Fruit fly (Drosophila melanogaster) whole organism, embryonic: Measurements from ENCODE around the gene dnc.

ENCODE experiments used
- B-H1 ChIP-seq: fragments of 200-800 bp; sonication (Bioruptor generic); IDR thresholded peaks from 3 replicates; pipeline ENCODE4 v1.3.6; 2022; ENCODE audit warnings: missing biosample characterization, missing genetic modification characterization
- Blimp-1 ChIP-seq: fragments of 200-800 bp; sonication (Bioruptor generic); optimal IDR thresholded peaks from 3 replicates; lab custom pipeline; 2018; ENCODE audit warnings: missing biosample characterization, missing genetic modification characterization, mild to moderate bottlenecking, moderate library complexity, missing genetic modification reagents
- CG10321 ChIP-seq: fragments of 200-800 bp; sonication (Bioruptor generic); IDR thresholded peaks from 2 replicates; pipeline ENCODE4 v1.3.6; 2022; ENCODE audit warnings: missing biosample characterization, missing genetic modification characterization
- CG10654 ChIP-seq: fragments of 200-800 bp; sonication (Bioruptor generic); optimal IDR thresholded peaks from 2 replicates; lab custom pipeline; 2016; ENCODE audit warnings: missing biosample characterization, missing genetic modification characterization
- CG11723 ChIP-seq: fragments of 200-800 bp; sonication (Bioruptor generic); optimal IDR thresholded peaks from 2 replicates; lab custom pipeline; 2017; ENCODE audit warnings: missing biosample characterization, mild to moderate bottlenecking, missing genetic modification characterization
- CG12155 ChIP-seq: fragments of 200-800 bp; sonication (Bioruptor generic); optimal IDR thresholded peaks from 3 replicates; lab custom pipeline; 2016; ENCODE audit warnings: missing biosample characterization, missing genetic modification characterization
- CG12219 ChIP-seq: fragments of 200-800 bp; sonication (Bioruptor generic); optimal IDR thresholded peaks from 3 replicates; lab custom pipeline; 2018; ENCODE audit warnings: missing biosample characterization, mild to moderate bottlenecking, missing genetic modification characterization
- CG12659 ChIP-seq: fragments of 200-800 bp; sonication (Bioruptor generic); optimal IDR thresholded peaks from 3 replicates; lab custom pipeline; 2017; ENCODE audit warnings: mild to moderate bottlenecking, missing biosample characterization, missing genetic modification reagents, missing genetic modification characterization
- CG14014 ChIP-seq: fragments of 200-800 bp; sonication (Bioruptor generic); IDR thresholded peaks from 2 replicates; pipeline ENCODE4 v1.3.6; 2022; ENCODE audit warnings: missing biosample characterization, missing genetic modification characterization
- CG14860 ChIP-seq: fragments of 200-800 bp; sonication (Bioruptor generic); IDR thresholded peaks from 3 replicates; pipeline ENCODE4 v1.3.6; 2022; ENCODE audit warnings: missing biosample characterization, missing genetic modification characterization; ENCODE audit not compliant: partially characterized antibody
- CG15514 ChIP-seq: fragments of 200-800 bp; sonication (Bioruptor generic); optimal IDR thresholded peaks from 3 replicates; lab custom pipeline; 2017; ENCODE audit warnings: missing biosample characterization, missing genetic modification characterization, mild to moderate bottlenecking, moderate library complexity, missing genetic modification reagents
- CG17612 ChIP-seq: fragments of 200-800 bp; sonication (Bioruptor generic); IDR thresholded peaks from 2 replicates; pipeline ENCODE4 v1.3.6; 2022; ENCODE audit warnings: missing biosample characterization, missing genetic modification characterization
- CG18764 ChIP-seq: fragments of 200-800 bp; sonication (Bioruptor generic); optimal IDR thresholded peaks from 3 replicates; lab custom pipeline; 2016; ENCODE audit warnings: missing biosample characterization, missing genetic modification characterization
- CG30020 ChIP-seq: fragments of 200-800 bp; optimal IDR thresholded peaks from 2 replicates; lab custom pipeline; 2019; ENCODE audit warnings: missing biosample characterization, mild to moderate bottlenecking, missing genetic modification characterization, moderate library complexity
- CG3407 ChIP-seq: fragments of 200-800 bp; sonication (Bioruptor generic); optimal IDR thresholded peaks from 2 replicates; lab custom pipeline; 2018; ENCODE audit warnings: missing biosample characterization, mild to moderate bottlenecking, missing genetic modification characterization
- CG4424 ChIP-seq: fragments of 200-800 bp; sonication (Bioruptor generic); optimal IDR thresholded peaks from 3 replicates; lab custom pipeline; 2016; ENCODE audit warnings: missing biosample characterization, missing genetic modification characterization
- CG6689 ChIP-seq: fragments of 200-800 bp; sonication (Bioruptor generic); IDR thresholded peaks from 2 replicates; pipeline ENCODE4 v1.3.6; 2022; ENCODE audit warnings: missing biosample characterization, missing genetic modification characterization
- CG8089 ChIP-seq: fragments of 200-800 bp; sonication (Bioruptor generic); optimal IDR thresholded peaks from 3 replicates; lab custom pipeline; 2016; ENCODE audit warnings: missing biosample characterization, missing genetic modification characterization
- D ChIP-seq, 2 experiments: fragments of 200-800 bp in 1 of 2; fragments of >200 bp in 1 of 2; sonication (Bioruptor generic) in 1 of 2; optimal IDR thresholded peaks; 2 replicates in 1 of 2; 3 replicates in 1 of 2; lab custom pipeline; 2017; ENCODE audit warnings: mild to moderate bottlenecking in 1 of 2, missing biosample characterization in 1 of 2, missing genetic modification characterization in 1 of 2, missing genetic modification reagents in 1 of 2
- Dfd ChIP-seq, 2 experiments: fragments of >200 bp; optimal IDR thresholded peaks; 2 replicates each; lab custom pipeline; 2017; ENCODE audit warnings: missing biosample characterization in 2 of 2, missing genetic modification characterization in 2 of 2
- E2f1 ChIP-seq: fragments of 200-800 bp; sonication (Bioruptor generic); IDR thresholded peaks from 2 replicates; pipeline ENCODE4 v1.3.6; 2022; ENCODE audit warnings: missing biosample characterization, missing genetic modification characterization
- Fer3 ChIP-seq: fragments of 200-800 bp; sonication (Bioruptor generic); optimal IDR thresholded peaks from 2 replicates; lab custom pipeline; 2018; ENCODE audit warnings: missing biosample characterization, mild to moderate bottlenecking, missing genetic modification characterization, moderate library complexity
- Gsc ChIP-seq: fragments of 200-800 bp; sonication (Bioruptor generic); IDR thresholded peaks from 2 replicates; pipeline ENCODE4 v1.3.6; 2022; ENCODE audit warnings: missing biosample characterization, missing genetic modification characterization
- HmgZ ChIP-seq: fragments of 200-800 bp; sonication (Bioruptor generic); optimal IDR thresholded peaks from 2 replicates; lab custom pipeline; 2018; ENCODE audit warnings: missing biosample characterization, mild to moderate bottlenecking, missing genetic modification characterization
- MTF-1 ChIP-seq: fragments of 200-800 bp; sonication (Bioruptor generic); optimal IDR thresholded peaks from 2 replicates; lab custom pipeline; 2018; ENCODE audit warnings: missing biosample characterization, mild to moderate bottlenecking, missing genetic modification characterization, borderline replicate concordance
- Mrtf ChIP-seq: fragments of 200-800 bp; sonication (Bioruptor generic); IDR thresholded peaks from 3 replicates; pipeline ENCODE4 v1.3.6; 2022; ENCODE audit warnings: missing biosample characterization, missing genetic modification characterization
- NC2α ChIP-seq: fragments of 200-800 bp; sonication (Bioruptor generic); optimal IDR thresholded peaks from 2 replicates; lab custom pipeline; 2016; ENCODE audit warnings: missing biosample characterization, missing genetic modification characterization
- Scr ChIP-seq: fragments of 200-800 bp; sonication (Bioruptor generic); IDR thresholded peaks from 2 replicates; pipeline ENCODE4 v1.3.6; 2022; ENCODE audit warnings: missing biosample characterization, missing genetic modification characterization; ENCODE audit not compliant: partially characterized antibody
- Six4 ChIP-seq: fragments of 200-800 bp; sonication (Bioruptor generic); optimal IDR thresholded peaks from 2 replicates; lab custom pipeline; 2016; ENCODE audit warnings: missing biosample characterization, missing genetic modification characterization
- Spps ChIP-seq: fragments of 200-800 bp; sonication (Bioruptor generic); optimal IDR thresholded peaks from 2 replicates; lab custom pipeline; 2018; ENCODE audit warnings: missing biosample characterization, mild to moderate bottlenecking, missing genetic modification characterization
- Vsx1 ChIP-seq: fragments of 200-800 bp; sonication (Bioruptor generic); optimal IDR thresholded peaks from 2 replicates; lab custom pipeline; 2017; ENCODE audit warnings: missing biosample characterization, mild to moderate bottlenecking, missing genetic modification characterization, missing genetic modification reagents
- bbx ChIP-seq: fragments of 200-800 bp; sonication (Bioruptor generic); IDR thresholded peaks from 2 replicates; pipeline ENCODE4 v1.3.6; 2022; ENCODE audit warnings: missing biosample characterization, missing genetic modification characterization; ENCODE audit not compliant: partially characterized antibody
- chif ChIP-seq, 2 experiments: fragments of 200-800 bp; sonication (Bioruptor generic); optimal IDR thresholded peaks; 3 replicates each; lab custom pipeline; 2016; ENCODE audit warnings: missing biosample characterization in 2 of 2, missing genetic modification characterization in 2 of 2
- dm ChIP-seq: fragments of 200-800 bp; sonication (Bioruptor generic); optimal IDR thresholded peaks from 3 replicates; lab custom pipeline; 2016; ENCODE audit warnings: missing biosample characterization, missing genetic modification characterization
- emc ChIP-seq: fragments of 200-800 bp; sonication (Bioruptor generic); optimal IDR thresholded peaks from 2 replicates; lab custom pipeline; 2016; ENCODE audit warnings: missing biosample characterization, missing genetic modification characterization
- exex ChIP-seq: fragments of 200-800 bp; sonication (Bioruptor generic); optimal IDR thresholded peaks from 4 replicates; lab custom pipeline; 2018; ENCODE audit warnings: missing biosample characterization, mild to moderate bottlenecking, missing genetic modification characterization, moderate library complexity
- hkb ChIP-seq, 2 experiments: fragments of 200-800 bp in 1 of 2; fragments of >200 bp in 1 of 2; sonication (Bioruptor generic) in 1 of 2; IDR thresholded peaks in 1 of 2; optimal IDR thresholded peaks in 1 of 2; 2 replicates each; pipeline versions ENCODE4 v1.3.6 to Lab custom; 2017 to 2022; ENCODE audit warnings: missing biosample characterization in 1 of 2, missing genetic modification characterization in 1 of 2
- kay ChIP-seq: fragments of 200-800 bp; sonication (Bioruptor generic); optimal IDR thresholded peaks from 2 replicates; lab custom pipeline; 2016; ENCODE audit warnings: missing biosample characterization, missing genetic modification characterization
- mirr ChIP-seq: fragments of 200-800 bp; sonication (Bioruptor generic); optimal IDR thresholded peaks from 3 replicates; lab custom pipeline; 2018; ENCODE audit warnings: missing biosample characterization, mild to moderate bottlenecking, missing genetic modification characterization
- pb ChIP-seq: fragments of 200-800 bp; sonication (Bioruptor generic); optimal IDR thresholded peaks from 3 replicates; lab custom pipeline; 2016; ENCODE audit warnings: missing biosample characterization, missing genetic modification characterization
- phol ChIP-seq: fragments of 200-800 bp; sonication (Bioruptor generic); optimal IDR thresholded peaks from 3 replicates; lab custom pipeline; 2018; ENCODE audit warnings: missing biosample characterization, mild to moderate bottlenecking, missing genetic modification characterization, moderate library complexity
- psq ChIP-seq: fragments of 200-800 bp; sonication (Bioruptor generic); optimal IDR thresholded peaks from 2 replicates; lab custom pipeline; 2017; ENCODE audit warnings: missing biosample characterization, missing genetic modification characterization
- pzg ChIP-seq: fragments of 200-800 bp; sonication (Bioruptor generic); optimal IDR thresholded peaks from 3 replicates; lab custom pipeline; 2018; ENCODE audit warnings: missing biosample characterization, mild to moderate bottlenecking, missing genetic modification characterization, moderate library complexity
- ro ChIP-seq: fragments of 200-800 bp; sonication (Bioruptor generic); IDR thresholded peaks from 2 replicates; pipeline ENCODE4 v1.3.6; 2022; ENCODE audit warnings: missing biosample characterization, missing genetic modification characterization
- seq ChIP-seq: fragments of 200-800 bp; sonication (Bioruptor generic); IDR thresholded peaks from 2 replicates; pipeline ENCODE4 v1.3.6; 2022; ENCODE audit warnings: missing biosample characterization, missing genetic modification characterization
- sob ChIP-seq: fragments of 200-800 bp; sonication (Bioruptor generic); IDR thresholded peaks from 2 replicates; pipeline ENCODE4 v1.3.6; 2022; ENCODE audit warnings: missing biosample characterization, missing genetic modification characterization
- ssp ChIP-seq: fragments of 200-800 bp; sonication (Bioruptor generic); IDR thresholded peaks from 2 replicates; pipeline ENCODE4 v1.3.6; 2022; ENCODE audit warnings: missing biosample characterization, missing genetic modification characterization
- tgo ChIP-seq: fragments of 200-800 bp; sonication (Bioruptor generic); IDR thresholded peaks from 3 replicates; pipeline ENCODE4 v1.3.6; 2022; ENCODE audit warnings: missing biosample characterization, missing genetic modification characterization
- usp ChIP-seq: fragments of >200 bp; optimal IDR thresholded peaks from 2 replicates; lab custom pipeline; 2017; ENCODE audit warnings: missing biosample characterization, missing genetic modification characterization
- zfh1 ChIP-seq: fragments of 200-800 bp; sonication (Bioruptor generic); IDR thresholded peaks from 3 replicates; pipeline ENCODE4 v1.3.6; 2022; ENCODE audit warnings: missing biosample characterization, missing genetic modification characterization

Gene dnc

DNA sequence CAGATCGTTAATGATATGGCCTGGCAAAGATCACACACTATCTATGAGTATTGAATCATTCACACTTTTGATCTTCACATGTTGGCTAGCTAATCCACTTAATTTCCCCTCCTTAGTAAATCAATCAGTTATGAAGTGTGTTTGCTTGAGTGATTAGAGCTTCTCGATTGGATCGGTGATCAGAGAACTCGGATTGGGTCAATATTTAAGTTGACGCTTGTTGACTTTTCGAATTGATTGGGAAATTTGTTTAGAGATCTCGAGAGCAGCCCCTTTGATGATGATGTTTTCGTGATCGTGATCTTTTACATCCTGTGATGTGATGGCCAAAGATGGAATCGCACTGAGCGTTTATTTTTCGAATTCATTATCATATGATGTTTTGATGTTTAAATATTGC, 12.2 kb downstream of the dnc start (continued):
- TF ChIP-seq Spps (tag; lab: Kevin White, UChicago) (peak; percentile 10), MTF-1 (GFP tag; lab: Kevin White, UChicago) (peak; percentile 72), Fer3 (peak; percentile 59), sob (peak; percentile 53; the same call in 1 of the 2 replicates), CG18764 (peak; percentile 39), phol (tag; lab: Kevin White, UChicago) (no peak), NC2α (GFP tag; lab: Kevin White, UChicago) (no peak), CG3407 (GFP tag; lab: Kevin White, UChicago) (peak; percentile 53), Scr (GFP tag; lab: Robert Waterston, UW) (no peak), CG17612 (GFP tag; lab: Robert Waterston, UW) (no peak), CG12659 (GFP tag; lab: Kevin White, UChicago) (peak; percentile 26), zfh1 (GFP tag; lab: Robert Waterston, UW) (peak; percentile 22; the same call in 1 of the 3 replicates), mirr (GFP tag; lab: Kevin White, UChicago) (peak; percentile 60), pzg (no peak), B-H1 (GFP tag; lab: Robert Waterston, UW) (no peak), Gsc (GFP tag; lab: Robert Waterston, UW) (no peak), ro (GFP tag; lab: Robert Waterston, UW) (no peak), Blimp-1 (peak; percentile 51), E2f1 (GFP tag; lab: Robert Waterston, UW) (no peak), CG10654 (GFP tag; lab: Kevin White, UChicago) (peak; percentile 15), D (optimal IDR thresholded peaks at IDR 0.05; lab: Kevin White, UChicago) (no peak), D (GFP tag; optimal IDR thresholded peaks at IDR 0.05; lab: Kevin White, UChicago) (peak; percentile 43), CG4424 (GFP tag; lab: Kevin White, UChicago) (no peak), tgo (GFP tag; lab: Robert Waterston, UW) (peak; percentile 19; the same call in 1 of the 3 replicates), hkb (optimal IDR thresholded peaks at IDR 0.05; lab: Kevin White, UChicago) (no peak), hkb (GFP tag; IDR thresholded peaks at IDR 0.05; lab: Robert Waterston, UW) (peak; percentile 70), CG30020 (tag; lab: Kevin White, UChicago) (no peak), CG8089 (GFP tag; lab: Kevin White, UChicago) (peak; percentile 36), exex (tag; lab: Kevin White, UChicago) (peak; percentile 17), CG10321 (0 out of 2 replicates have a peak, but pooled peaks have one; percentile 18), Mrtf (GFP tag; lab: Robert Waterston, UW) (no peak), CG6689 (GFP tag; lab: Robert Waterston, UW) (peak; percentile 25; the same call in 1 of the 2 replicates), dm (GFP tag; lab: Kevin White, UChicago) (no peak), pb (GFP tag; lab: Kevin White, UChicago) (no peak), usp (GFP tag; lab: Kevin White, UChicago) (no peak), CG15514 (peak; percentile 25), bbx (GFP tag; lab: Robert Waterston, UW) (no peak), kay (no peak), chif (GFP tag; optimal IDR thresholded peaks at IDR 0.05; lab: Kevin White, UChicago) (no peak), ssp (GFP tag; lab: Robert Waterston, UW) (no peak), Vsx1 (GFP tag; lab: Kevin White, UChicago) (peak; percentile 23), CG12155 (GFP tag; lab: Kevin White, UChicago) (no peak), CG11723 (no peak), emc (GFP tag; lab: Kevin White, UChicago) (no peak), Six4 (peak; percentile 32), seq (GFP tag; lab: Robert Waterston, UW) (no peak), Dfd (GFP tag; optimal IDR thresholded peaks at IDR 0.05; lab: Kevin White, UChicago) (no peak), CG14860 (GFP tag; lab: Robert Waterston, UW) (no peak), psq (GFP tag; lab: Kevin White, UChicago) (peak; percentile 35), CG12219 (no peak), HmgZ (tag; lab: Kevin White, UChicago) (peak; percentile 49), CG14014 (GFP tag; lab: Robert Waterston, UW) (peak; percentile 68; the same call in 1 of the 2 replicates)
